Fruit fly (Drosophila melanogaster) whole organism: ENCODE measurements around the gene Prosbeta2.

ENCODE experiments used
- CG8478 ChIP-seq: fragments of >200 bp; optimal IDR thresholded peaks from 2 replicates; lab custom pipeline; 2018; ENCODE audit warnings: inconsistent platforms
- pan ChIP-seq: fragments of >200 bp; optimal IDR thresholded peaks from 2 replicates; lab custom pipeline; 2017
- psq ChIP-seq: fragments of >200 bp; optimal IDR thresholded peaks from 2 replicates; lab custom pipeline; 2017

- no peak for TF ChIP-seq CG8478 (lab: Kevin White, UChicago)
- no peak for TF ChIP-seq psq (lab: Kevin White, UChicago)
- no peak for TF ChIP-seq pan (lab: Kevin White, UChicago)
Observed at dm6 chr3L:15034061-15034713, 34.4 kb downstream of the Prosbeta2 start.
